Worm (Caenorhabditis elegans) whole organism, L3 larva: ENCODE measurements around the gene mbk-2.
A peak's percentile ranks its signal among the peaks of the same experiment; 100 is the strongest.

Experiments
- aly-2 ChIP-seq: fragments of 150-350 bp; optimal IDR thresholded peaks from 2 replicates; lab custom pipeline; 2014; ENCODE audit warnings: missing biosample characterization, missing genetic modification characterization
- ama-1 ChIP-seq: fragments of 150-350 bp; optimal IDR thresholded peaks from 2 replicates; lab custom pipeline; 2018
- elt-1 ChIP-seq: fragments of 150-350 bp; optimal IDR thresholded peaks from 2 replicates; lab custom pipeline; 2014; ENCODE audit warnings: missing biosample characterization, missing genetic modification characterization
- elt-3 ChIP-seq, 3 experiments: fragments of 150-350 bp in 1 of 3; sonication (generic microtip) in 2 of 3; optimal IDR thresholded peaks; 2 replicates in 2 of 3; 4 replicates in 1 of 3; lab custom pipeline; 2014 to 2017; ENCODE audit warnings: missing biosample characterization in 3 of 3, missing genetic modification characterization in 3 of 3
- fkh-10 ChIP-seq: sonication (generic microtip); optimal IDR thresholded peaks from 2 replicates; lab custom pipeline; 2017; ENCODE audit warnings: missing biosample characterization, missing genetic modification reagents, missing genetic modification characterization
- lin-15B ChIP-seq: fragments of 150-350 bp; optimal IDR thresholded peaks from 2 replicates; lab custom pipeline; 2014; ENCODE audit warnings: missing biosample characterization, missing genetic modification characterization
- lin-39 ChIP-seq: fragments of 150-350 bp; optimal IDR thresholded peaks from 2 replicates; lab custom pipeline; 2018; ENCODE audit warnings: missing biosample characterization, missing genetic modification reagents, missing genetic modification characterization
- nhr-12 ChIP-seq: fragments of 150-350 bp; optimal IDR thresholded peaks from 2 replicates; lab custom pipeline; 2014; ENCODE audit warnings: missing biosample characterization, missing genetic modification characterization
- nhr-237 ChIP-seq: fragments of 150-350 bp; optimal IDR thresholded peaks from 2 replicates; lab custom pipeline; 2014; ENCODE audit warnings: missing biosample characterization, missing genetic modification characterization
- nhr-76 ChIP-seq: fragments of 150-350 bp; sonication (generic microtip); optimal IDR thresholded peaks from 5 replicates; lab custom pipeline; 2014; ENCODE audit warnings: missing biosample characterization, missing genetic modification characterization
- sea-2 ChIP-seq: fragments of 150-350 bp; sonication (generic microtip); optimal IDR thresholded peaks from 4 replicates; lab custom pipeline; 2014; ENCODE audit warnings: missing biosample characterization, missing genetic modification reagents, missing genetic modification characterization
- snpc-4 ChIP-seq: fragments of 150-350 bp; optimal IDR thresholded peaks from 2 replicates; lab custom pipeline; 2014; ENCODE audit warnings: missing biosample characterization, missing genetic modification characterization
- ztf-11 ChIP-seq: fragments of 150-350 bp; optimal IDR thresholded peaks from 2 replicates; lab custom pipeline; 2014; ENCODE audit warnings: missing biosample characterization, missing genetic modification characterization
- ztf-4 ChIP-seq: fragments of 150-350 bp; optimal IDR thresholded peaks from 2 replicates; lab custom pipeline; 2014; ENCODE audit warnings: missing biosample characterization, missing genetic modification characterization

ce11 chrIV:13082106-13082505 is 73.1 kb downstream of the mbk-2 start:
- TF ChIP-seq ama-1 (lab: Kevin White, UChicago): peak; percentile 61
- no peak for TF ChIP-seq nhr-76 (tag; lab: Kevin White, UChicago)
- TF ChIP-seq elt-3 (tag; optimal IDR thresholded peaks at IDR 0.05; lab: Kevin White, UChicago): no peak
- no peak for TF ChIP-seq elt-1 (tag; lab: Kevin White, UChicago)
- TF ChIP-seq nhr-12 (tag; lab: Kevin White, UChicago): no peak
- TF ChIP-seq ztf-4 (tag; lab: Kevin White, UChicago): no peak
- no peak for TF ChIP-seq snpc-4
- TF ChIP-seq lin-39 (tag; lab: Kevin White, UChicago): no peak
- no peak for TF ChIP-seq aly-2 (tag; lab: Kevin White, UChicago)
- TF ChIP-seq fkh-10 (GFP tag; lab: Kevin White, UChicago): no peak
- no peak for TF ChIP-seq lin-15B (tag; lab: Kevin White, UChicago)
- TF ChIP-seq nhr-237 (tag; lab: Kevin White, UChicago): no peak
- TF ChIP-seq sea-2 (GFP tag; lab: Kevin White, UChicago): no peak
- TF ChIP-seq ztf-11 (tag; lab: Kevin White, UChicago): no peak
